Fruit fly (Drosophila melanogaster) whole organism, embryonic: ENCODE results near the gene eEF1delta.

Experiments used
- BEAF-32 ChIP-seq: fragments of 200-800 bp; sonication (Bioruptor generic); optimal IDR thresholded peaks from 3 replicates; lab custom pipeline; 2017; ENCODE audit warnings: missing biosample characterization, missing genetic modification characterization, mild to moderate bottlenecking, moderate library complexity, missing genetic modification reagents
- Bgb ChIP-seq: fragments of 200-800 bp; sonication (Bioruptor generic); IDR thresholded peaks from 2 replicates; pipeline ENCODE4 v1.3.6; 2022; ENCODE audit warnings: missing biosample characterization, missing genetic modification characterization; ENCODE audit not compliant: partially characterized antibody
- Blimp-1 ChIP-seq: fragments of 200-800 bp; sonication (Bioruptor generic); optimal IDR thresholded peaks from 3 replicates; lab custom pipeline; 2018; ENCODE audit warnings: missing biosample characterization, missing genetic modification characterization, mild to moderate bottlenecking, moderate library complexity, missing genetic modification reagents
- BtbVII ChIP-seq: fragments of 200-800 bp; sonication (Bioruptor generic); optimal IDR thresholded peaks from 3 replicates; lab custom pipeline; 2017; ENCODE audit warnings: missing biosample characterization, mild to moderate bottlenecking, missing genetic modification characterization
- Bteb2 ChIP-seq: fragments of 200-800 bp; sonication (Bioruptor generic); optimal IDR thresholded peaks from 2 replicates; lab custom pipeline; 2016; ENCODE audit warnings: missing biosample characterization, missing genetic modification characterization
- CG1024 ChIP-seq: fragments of 200-800 bp; sonication (Bioruptor generic); IDR thresholded peaks from 2 replicates; pipeline ENCODE4 v1.3.6; 2022; ENCODE audit warnings: missing biosample characterization, missing genetic modification characterization
- CG10431 ChIP-seq: fragments of 200-800 bp; sonication (Bioruptor generic); optimal IDR thresholded peaks from 3 replicates; lab custom pipeline; 2018; ENCODE audit warnings: missing biosample characterization, mild to moderate bottlenecking, missing genetic modification characterization
- CG11560 ChIP-seq: fragments of 200-800 bp; sonication (Bioruptor generic); IDR thresholded peaks from 3 replicates; pipeline ENCODE4 v1.3.6; 2022; ENCODE audit warnings: missing biosample characterization, missing genetic modification characterization
- CG11696 ChIP-seq: fragments of 200-800 bp; sonication (Bioruptor generic); IDR thresholded peaks from 2 replicates; pipeline ENCODE4 v1.3.6; 2022; ENCODE audit warnings: missing biosample characterization, missing genetic modification characterization
- CG11723 ChIP-seq: fragments of 200-800 bp; sonication (Bioruptor generic); optimal IDR thresholded peaks from 2 replicates; lab custom pipeline; 2017; ENCODE audit warnings: missing biosample characterization, mild to moderate bottlenecking, missing genetic modification characterization
- CG12769 ChIP-seq: fragments of 200-800 bp; sonication (Bioruptor generic); optimal IDR thresholded peaks from 2 replicates; lab custom pipeline; 2019; ENCODE audit warnings: missing biosample characterization, mild to moderate bottlenecking, missing genetic modification characterization, moderate library complexity
- CG14965 ChIP-seq: fragments of 200-800 bp; sonication (Bioruptor generic); optimal IDR thresholded peaks from 2 replicates; lab custom pipeline; 2016; ENCODE audit warnings: missing biosample characterization, missing genetic modification characterization, borderline replicate concordance
- CG15479 ChIP-seq: fragments of 200-800 bp; sonication (Bioruptor generic); optimal IDR thresholded peaks from 3 replicates; lab custom pipeline; 2019; ENCODE audit warnings: missing biosample characterization, mild to moderate bottlenecking, missing genetic modification characterization, moderate library complexity
- CG15696 ChIP-seq: fragments of 200-800 bp; sonication (Bioruptor generic); optimal IDR thresholded peaks from 2 replicates; lab custom pipeline; 2019; ENCODE audit warnings: missing biosample characterization, mild to moderate bottlenecking, missing genetic modification characterization, moderate library complexity
- CG17359 ChIP-seq: fragments of 200-800 bp; sonication (Bioruptor generic); optimal IDR thresholded peaks from 3 replicates; lab custom pipeline; 2018; ENCODE audit warnings: missing biosample characterization, mild to moderate bottlenecking, missing genetic modification characterization, moderate library complexity
- CG3065 ChIP-seq: fragments of 200-800 bp; sonication (Bioruptor generic); optimal IDR thresholded peaks from 2 replicates; lab custom pipeline; 2016; ENCODE audit warnings: missing biosample characterization, missing genetic modification characterization
- CG31388 ChIP-seq: fragments of 200-800 bp; sonication (Bioruptor generic); optimal IDR thresholded peaks from 2 replicates; lab custom pipeline; 2016; ENCODE audit warnings: missing biosample characterization, missing genetic modification characterization
- CG32767 ChIP-seq: fragments of 200-800 bp; sonication (Bioruptor generic); IDR thresholded peaks from 2 replicates; pipeline ENCODE4 v1.3.6; 2022; ENCODE audit warnings: missing biosample characterization, missing genetic modification characterization
- CG3281 ChIP-seq: fragments of 200-800 bp; sonication (Bioruptor generic); optimal IDR thresholded peaks from 3 replicates; lab custom pipeline; 2017; ENCODE audit warnings: missing biosample characterization, mild to moderate bottlenecking, missing genetic modification characterization
- CG34224 ChIP-seq: fragments of 200-800 bp; sonication (Bioruptor generic); IDR thresholded peaks from 3 replicates; pipeline ENCODE4 v1.3.6; 2022; ENCODE audit warnings: missing biosample characterization, missing genetic modification characterization; ENCODE audit not compliant: partially characterized antibody
- CG3838 ChIP-seq: fragments of 200-800 bp; sonication (Bioruptor generic); optimal IDR thresholded peaks from 3 replicates; lab custom pipeline; 2016; ENCODE audit warnings: missing biosample characterization, missing genetic modification characterization
- CG4424 ChIP-seq: fragments of 200-800 bp; sonication (Bioruptor generic); optimal IDR thresholded peaks from 3 replicates; lab custom pipeline; 2016; ENCODE audit warnings: missing biosample characterization, missing genetic modification characterization
- CG7928 ChIP-seq: fragments of 200-800 bp; sonication (Bioruptor generic); optimal IDR thresholded peaks from 2 replicates; lab custom pipeline; 2017; ENCODE audit warnings: missing biosample characterization, mild to moderate bottlenecking, missing genetic modification characterization
- CG7987 ChIP-seq: fragments of 200-800 bp; sonication (Bioruptor generic); optimal IDR thresholded peaks from 2 replicates; lab custom pipeline; 2018; ENCODE audit warnings: missing biosample characterization, mild to moderate bottlenecking, missing genetic modification characterization, moderate library complexity
- CG8359 ChIP-seq: fragments of 200-800 bp; sonication (Bioruptor generic); optimal IDR thresholded peaks from 2 replicates; lab custom pipeline; 2017; ENCODE audit warnings: missing biosample characterization, mild to moderate bottlenecking, missing genetic modification characterization, borderline replicate concordance
- CG8944 ChIP-seq: fragments of 200-800 bp; sonication (Bioruptor generic); optimal IDR thresholded peaks from 3 replicates; lab custom pipeline; 2016; ENCODE audit warnings: missing biosample characterization, missing genetic modification characterization
- CG9609 ChIP-seq: fragments of 200-800 bp; sonication (Bioruptor generic); optimal IDR thresholded peaks from 3 replicates; lab custom pipeline; 2016; ENCODE audit warnings: missing biosample characterization, missing genetic modification characterization
- CG9876 ChIP-seq: fragments of 200-800 bp; sonication (Bioruptor generic); optimal IDR thresholded peaks from 2 replicates; lab custom pipeline; 2016; ENCODE audit warnings: missing biosample characterization, missing genetic modification characterization
- CkIIα-i1 ChIP-seq: fragments of 200-800 bp; sonication (Bioruptor generic); IDR thresholded peaks from 2 replicates; pipeline ENCODE4 v1.3.6; 2022; ENCODE audit warnings: missing biosample characterization, missing genetic modification characterization
- Dek ChIP-seq: fragments of 200-800 bp; sonication (Bioruptor generic); optimal IDR thresholded peaks from 3 replicates; lab custom pipeline; 2019; ENCODE audit warnings: missing biosample characterization, mild to moderate bottlenecking, missing genetic modification characterization, moderate library complexity
- H15 ChIP-seq: fragments of 200-800 bp; sonication (Bioruptor generic); IDR thresholded peaks from 3 replicates; pipeline ENCODE4 v1.3.6; 2022; ENCODE audit warnings: missing biosample characterization, missing genetic modification characterization
- Nf-YB ChIP-seq: fragments of 200-800 bp; sonication (Bioruptor generic); optimal IDR thresholded peaks from 3 replicates; lab custom pipeline; 2019; ENCODE audit warnings: missing biosample characterization, mild to moderate bottlenecking, missing genetic modification characterization, moderate library complexity
- NfI ChIP-seq: fragments of 200-800 bp; sonication (Bioruptor generic); optimal IDR thresholded peaks from 3 replicates; lab custom pipeline; 2018; ENCODE audit warnings: missing biosample characterization, mild to moderate bottlenecking, missing genetic modification characterization, moderate library complexity
- Oli ChIP-seq: fragments of 200-800 bp; sonication (Bioruptor generic); optimal IDR thresholded peaks from 2 replicates; lab custom pipeline; 2018; ENCODE audit warnings: missing biosample characterization, mild to moderate bottlenecking, missing genetic modification characterization, moderate library complexity
- Opbp ChIP-seq: fragments of 200-800 bp; sonication (Bioruptor generic); IDR thresholded peaks from 3 replicates; pipeline ENCODE4 v1.3.6; 2022; ENCODE audit warnings: missing biosample characterization, missing genetic modification characterization; ENCODE audit not compliant: partially characterized antibody
- Scr ChIP-seq: fragments of 200-800 bp; sonication (Bioruptor generic); IDR thresholded peaks from 2 replicates; pipeline ENCODE4 v1.3.6; 2022; ENCODE audit warnings: missing biosample characterization, missing genetic modification characterization; ENCODE audit not compliant: partially characterized antibody
- ato ChIP-seq: fragments of 200-800 bp; sonication (Bioruptor generic); IDR thresholded peaks from 2 replicates; pipeline ENCODE4 v1.3.6; 2022; ENCODE audit warnings: missing biosample characterization, missing genetic modification characterization; ENCODE audit not compliant: partially characterized antibody
- bcd ChIP-seq: fragments of 200-800 bp; sonication (Bioruptor generic); optimal IDR thresholded peaks from 2 replicates; lab custom pipeline; 2017; ENCODE audit warnings: missing biosample characterization, mild to moderate bottlenecking, missing genetic modification characterization
- eve ChIP-seq, 2 experiments: fragments of >200 bp; optimal IDR thresholded peaks; 2 replicates each; lab custom pipeline; 2017; ENCODE audit warnings: missing biosample characterization in 2 of 2, missing genetic modification characterization in 2 of 2
- gro ChIP-seq: fragments of 200-800 bp; sonication (Bioruptor generic); optimal IDR thresholded peaks from 2 replicates; lab custom pipeline; 2016; ENCODE audit warnings: missing biosample characterization, missing genetic modification characterization
- jumu ChIP-seq: fragments of 200-800 bp; sonication (Bioruptor generic); optimal IDR thresholded peaks from 3 replicates; lab custom pipeline; 2016; ENCODE audit warnings: missing biosample characterization, missing genetic modification characterization
- lbe ChIP-seq: fragments of 200-800 bp; sonication (Bioruptor generic); optimal IDR thresholded peaks from 2 replicates; lab custom pipeline; 2016; ENCODE audit warnings: missing biosample characterization, mild to moderate bottlenecking, missing genetic modification characterization
- nom ChIP-seq: fragments of 200-800 bp; sonication (Bioruptor generic); optimal IDR thresholded peaks from 2 replicates; lab custom pipeline; 2017; ENCODE audit warnings: missing biosample characterization, missing genetic modification characterization, mild to moderate bottlenecking, moderate library complexity, missing genetic modification reagents
- onecut ChIP-seq: fragments of 200-800 bp; sonication (Bioruptor generic); IDR thresholded peaks from 2 replicates; pipeline ENCODE4 v1.3.6; 2022; ENCODE audit warnings: missing biosample characterization, missing genetic modification characterization
- pb ChIP-seq: fragments of 200-800 bp; sonication (Bioruptor generic); optimal IDR thresholded peaks from 3 replicates; lab custom pipeline; 2016; ENCODE audit warnings: missing biosample characterization, missing genetic modification characterization
- pfk ChIP-seq: fragments of 200-800 bp; sonication (Bioruptor generic); optimal IDR thresholded peaks from 2 replicates; lab custom pipeline; 2018; ENCODE audit warnings: missing biosample characterization, mild to moderate bottlenecking, missing genetic modification characterization, moderate library complexity
- sd ChIP-seq: fragments of 200-800 bp; sonication (Bioruptor generic); optimal IDR thresholded peaks from 3 replicates; lab custom pipeline; 2018; ENCODE audit warnings: missing biosample characterization, mild to moderate bottlenecking, missing genetic modification characterization, moderate library complexity
- sob ChIP-seq: fragments of 200-800 bp; sonication (Bioruptor generic); IDR thresholded peaks from 2 replicates; pipeline ENCODE4 v1.3.6; 2022; ENCODE audit warnings: missing biosample characterization, missing genetic modification characterization
- tin ChIP-seq: fragments of 200-800 bp; sonication (Bioruptor generic); optimal IDR thresholded peaks from 3 replicates; lab custom pipeline; 2016; ENCODE audit warnings: missing biosample characterization, missing genetic modification characterization
- zf30C ChIP-seq: fragments of 200-800 bp; sonication (Bioruptor generic); optimal IDR thresholded peaks from 3 replicates; lab custom pipeline; 2018; ENCODE audit warnings: missing biosample characterization, mild to moderate bottlenecking, missing genetic modification characterization

The eEF1delta gene

DNA sequence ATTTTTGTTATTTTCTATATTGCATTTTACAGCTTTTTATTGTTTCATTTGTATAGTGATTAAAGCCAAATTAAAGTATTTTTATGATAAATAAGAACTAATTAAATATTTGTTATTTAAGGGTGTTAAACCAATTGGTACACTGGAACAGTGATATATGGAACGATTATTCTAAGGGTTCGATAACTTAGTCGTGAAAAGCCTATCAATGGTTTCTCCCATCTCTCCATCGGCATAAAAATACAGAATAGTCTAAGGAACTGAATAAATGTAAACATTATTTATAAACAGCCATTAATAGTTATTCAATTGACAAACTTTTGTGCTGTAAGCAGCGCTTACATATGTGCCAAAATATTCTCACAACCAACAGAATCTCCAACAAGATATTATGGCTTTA lies 32.8 kb downstream of the eEF1delta start, which contains the start of gene Mob3 (continued):
- TF ChIP-seq Oli (tag; lab: Kevin White, UChicago) (no peak), CG12769 (tag; lab: Kevin White, UChicago) (no peak), CG3838 (GFP tag; lab: Kevin White, UChicago) (no peak), Blimp-1 (GFP tag; lab: Kevin White, UChicago) (no peak), zf30C (no peak), CG32767 (GFP tag; lab: Robert Waterston, UW) (no peak), Bteb2 (GFP tag; lab: Kevin White, UChicago) (no peak), gro (GFP tag; lab: Kevin White, UChicago) (no peak), CG17359 (tag; lab: Kevin White, UChicago) (no peak), BEAF-32 (peak; percentile 63), CG31388 (GFP tag; lab: Kevin White, UChicago) (no peak), sd (no peak), nom (GFP tag; lab: Kevin White, UChicago) (no peak), Nf-YB (no peak), tin (GFP tag; lab: Kevin White, UChicago) (no peak), onecut (no peak), CG9609 (GFP tag; lab: Kevin White, UChicago) (no peak), CG7987 (GFP tag; lab: Kevin White, UChicago) (no peak), Dek (tag; lab: Kevin White, UChicago) (no peak), pb (GFP tag; lab: Kevin White, UChicago) (no peak), Bgb (peak; percentile 54; the same call in 1 of the 2 replicates), eve (GFP tag; optimal IDR thresholded peaks at IDR 0.05; lab: Kevin White, UChicago) (peak in 1 of 2 experiments; percentile 56), CG3281 (no peak), BtbVII (no peak), CG11723 (GFP tag; lab: Kevin White, UChicago) (no peak), ato (no peak), lbe (peak; percentile 51), CG10431 (GFP tag; lab: Kevin White, UChicago) (no peak), pfk (GFP tag; lab: Kevin White, UChicago) (peak; percentile 95), bcd (no peak), CG8359 (GFP tag; lab: Kevin White, UChicago) (no peak), H15 (GFP tag; lab: Robert Waterston, UW) (no peak), NfI (GFP tag; lab: Kevin White, UChicago) (no peak), CG15696 (no peak), jumu (GFP tag; lab: Kevin White, UChicago) (no peak), Scr (GFP tag; lab: Robert Waterston, UW) (peak; percentile 58), CkIIα-i1 (no peak), CG8944 (GFP tag; lab: Kevin White, UChicago) (no peak), Opbp (GFP tag; lab: Robert Waterston, UW) (peak; percentile 55; the same call in 1 of the 3 replicates), CG9876 (GFP tag; lab: Kevin White, UChicago) (no peak), CG7928 (GFP tag; lab: Kevin White, UChicago) (no peak), sob (GFP tag; lab: Robert Waterston, UW) (no peak), CG11696 (GFP tag; lab: Robert Waterston, UW) (no peak), CG3065 (GFP tag; lab: Kevin White, UChicago) (no peak), CG11560 (tag; lab: Robert Waterston, UW) (no peak), CG15479 (no peak), CG1024 (GFP tag; lab: Robert Waterston, UW) (no peak), CG14965 (GFP tag; lab: Kevin White, UChicago) (no peak), CG34224 (GFP tag; lab: Robert Waterston, UW) (0 out of 3 replicates have a peak, but pooled peaks have one; percentile 54), CG4424 (no peak)
